Fruit fly (Drosophila melanogaster) whole organism, embryonic: ENCODE data around the gene Ide.

ENCODE experiments used
- Atf6 ChIP-seq: fragments of 200-800 bp; sonication (Bioruptor generic); IDR thresholded peaks from 2 replicates; pipeline ENCODE4 v1.3.6; 2022; ENCODE audit warnings: missing biosample characterization, missing genetic modification characterization
- BEAF-32 ChIP-seq: fragments of 200-800 bp; sonication (Bioruptor generic); optimal IDR thresholded peaks from 3 replicates; lab custom pipeline; 2017; ENCODE audit warnings: missing biosample characterization, missing genetic modification characterization, mild to moderate bottlenecking, moderate library complexity, missing genetic modification reagents
- Blimp-1 ChIP-seq: fragments of 200-800 bp; sonication (Bioruptor generic); optimal IDR thresholded peaks from 3 replicates; lab custom pipeline; 2018; ENCODE audit warnings: missing biosample characterization, missing genetic modification characterization, mild to moderate bottlenecking, moderate library complexity, missing genetic modification reagents
- CG10565 ChIP-seq: fragments of 200-800 bp; sonication (Bioruptor generic); optimal IDR thresholded peaks from 3 replicates; lab custom pipeline; 2016; ENCODE audit warnings: missing biosample characterization, mild to moderate bottlenecking, missing genetic modification characterization
- CG13287 ChIP-seq: fragments of 200-800 bp; sonication (Bioruptor generic); IDR thresholded peaks from 2 replicates; pipeline ENCODE4 v1.3.6; 2022; ENCODE audit warnings: missing biosample characterization, missing genetic modification characterization; ENCODE audit not compliant: partially characterized antibody
- CG15269 ChIP-seq: fragments of 200-800 bp; sonication (Bioruptor generic); optimal IDR thresholded peaks from 2 replicates; lab custom pipeline; 2018; ENCODE audit warnings: missing biosample characterization, mild to moderate bottlenecking, missing genetic modification characterization, moderate library complexity
- CG15479 ChIP-seq: fragments of 200-800 bp; sonication (Bioruptor generic); optimal IDR thresholded peaks from 3 replicates; lab custom pipeline; 2019; ENCODE audit warnings: missing biosample characterization, mild to moderate bottlenecking, missing genetic modification characterization, moderate library complexity
- CG15601 ChIP-seq: fragments of 200-800 bp; sonication (Bioruptor generic); optimal IDR thresholded peaks from 3 replicates; lab custom pipeline; 2019; ENCODE audit warnings: missing biosample characterization, mild to moderate bottlenecking, missing genetic modification characterization, moderate library complexity
- CG17328 ChIP-seq: fragments of 200-800 bp; sonication (Bioruptor generic); IDR thresholded peaks from 2 replicates; pipeline ENCODE4 v1.3.6; 2022; ENCODE audit warnings: missing biosample characterization, missing genetic modification characterization
- CG17385 ChIP-seq: fragments of 200-800 bp; sonication (Bioruptor generic); optimal IDR thresholded peaks from 3 replicates; lab custom pipeline; 2018; ENCODE audit warnings: missing biosample characterization, mild to moderate bottlenecking, missing genetic modification characterization
- CG1832 ChIP-seq: fragments of 200-800 bp; sonication (Bioruptor generic); optimal IDR thresholded peaks from 2 replicates; lab custom pipeline; 2017; ENCODE audit warnings: missing biosample characterization, mild to moderate bottlenecking, missing genetic modification characterization, inconsistent platforms
- CG2120 ChIP-seq: fragments of 200-800 bp; sonication (Bioruptor generic); optimal IDR thresholded peaks from 3 replicates; lab custom pipeline; 2016; ENCODE audit warnings: missing biosample characterization, missing genetic modification characterization
- CG2199 ChIP-seq: fragments of 200-800 bp; sonication (Bioruptor generic); IDR thresholded peaks from 3 replicates; pipeline ENCODE4 v1.3.6; 2022; ENCODE audit warnings: missing biosample characterization, missing genetic modification characterization
- CG30020 ChIP-seq: fragments of 200-800 bp; optimal IDR thresholded peaks from 2 replicates; lab custom pipeline; 2019; ENCODE audit warnings: missing biosample characterization, mild to moderate bottlenecking, missing genetic modification characterization, moderate library complexity
- CG30403 ChIP-seq: fragments of 200-800 bp; sonication (Bioruptor generic); optimal IDR thresholded peaks from 3 replicates; lab custom pipeline; 2016; ENCODE audit warnings: missing biosample characterization, missing genetic modification characterization
- CG32772 ChIP-seq: fragments of 200-800 bp; sonication (Bioruptor generic); IDR thresholded peaks from 2 replicates; pipeline ENCODE4 v1.3.6; 2022; ENCODE audit warnings: missing biosample characterization, missing genetic modification characterization
- CG4360 ChIP-seq: fragments of 200-800 bp; sonication (Bioruptor generic); IDR thresholded peaks from 2 replicates; pipeline ENCODE4 v1.3.6; 2022; ENCODE audit warnings: missing biosample characterization, missing genetic modification characterization
- CG6689 ChIP-seq: fragments of 200-800 bp; sonication (Bioruptor generic); IDR thresholded peaks from 2 replicates; pipeline ENCODE4 v1.3.6; 2022; ENCODE audit warnings: missing biosample characterization, missing genetic modification characterization
- CG6791 ChIP-seq: fragments of 200-800 bp; sonication (Bioruptor generic); IDR thresholded peaks from 3 replicates; pipeline ENCODE4 v1.3.6; 2022; ENCODE audit warnings: missing biosample characterization, missing genetic modification characterization; ENCODE audit not compliant: partially characterized antibody
- CG7357 ChIP-seq: fragments of 200-800 bp; sonication (Bioruptor generic); IDR thresholded peaks from 3 replicates; pipeline ENCODE4 v1.3.6; 2022; ENCODE audit warnings: missing biosample characterization, missing genetic modification characterization
- CG9797 ChIP-seq: fragments of 200-800 bp; sonication (Bioruptor generic); optimal IDR thresholded peaks from 3 replicates; lab custom pipeline; 2018; ENCODE audit warnings: missing biosample characterization, mild to moderate bottlenecking, missing genetic modification characterization
- Dll ChIP-seq: fragments of 200-800 bp; sonication (Bioruptor generic); IDR thresholded peaks from 4 replicates; pipeline ENCODE4 v1.3.6; 2022; ENCODE audit warnings: missing biosample characterization, missing genetic modification characterization; ENCODE audit not compliant: partially characterized antibody
- Eip74EF ChIP-seq, 2 experiments: fragments of 200-800 bp in 1 of 2; fragments of >200 bp in 1 of 2; sonication (Bioruptor generic) in 1 of 2; optimal IDR thresholded peaks; 2 replicates each; lab custom pipeline; 2017 to 2019; ENCODE audit warnings: missing biosample characterization in 2 of 2, missing genetic modification characterization in 2 of 2, mild to moderate bottlenecking in 1 of 2, moderate library complexity in 1 of 2
- Fer3 ChIP-seq: fragments of 200-800 bp; sonication (Bioruptor generic); optimal IDR thresholded peaks from 2 replicates; lab custom pipeline; 2018; ENCODE audit warnings: missing biosample characterization, mild to moderate bottlenecking, missing genetic modification characterization, moderate library complexity
- HLH4C ChIP-seq: fragments of 200-800 bp; sonication (Bioruptor generic); IDR thresholded peaks from 3 replicates; pipeline ENCODE4 v1.3.6; 2022; ENCODE audit warnings: missing biosample characterization, missing genetic modification characterization; ENCODE audit not compliant: partially characterized antibody
- Lpt ChIP-seq: fragments of >200 bp; optimal IDR thresholded peaks from 2 replicates; lab custom pipeline; 2018; ENCODE audit warnings: missing biosample characterization, missing genetic modification characterization
- Opbp ChIP-seq: fragments of 200-800 bp; sonication (Bioruptor generic); IDR thresholded peaks from 3 replicates; pipeline ENCODE4 v1.3.6; 2022; ENCODE audit warnings: missing biosample characterization, missing genetic modification characterization; ENCODE audit not compliant: partially characterized antibody
- Pdp1 ChIP-seq, 2 experiments: fragments of 200-800 bp; sonication (Bioruptor generic); optimal IDR thresholded peaks; 3 replicates each; lab custom pipeline; 2016; ENCODE audit warnings: missing biosample characterization in 2 of 2, missing genetic modification characterization in 2 of 2, mild to moderate bottlenecking in 1 of 2, moderate library complexity in 1 of 2
- Scr ChIP-seq: fragments of 200-800 bp; sonication (Bioruptor generic); IDR thresholded peaks from 2 replicates; pipeline ENCODE4 v1.3.6; 2022; ENCODE audit warnings: missing biosample characterization, missing genetic modification characterization; ENCODE audit not compliant: partially characterized antibody
- Usf ChIP-seq: fragments of 200-800 bp; sonication (Bioruptor generic); optimal IDR thresholded peaks from 2 replicates; lab custom pipeline; 2017; ENCODE audit warnings: missing genotype, missing biosample characterization, missing genetic modification characterization
- Xbp1 ChIP-seq: fragments of 200-800 bp; sonication (Bioruptor generic); optimal IDR thresholded peaks from 3 replicates; lab custom pipeline; 2016; ENCODE audit warnings: missing biosample characterization, mild to moderate bottlenecking, missing genetic modification characterization
- al ChIP-seq: fragments of 200-800 bp; sonication (Bioruptor generic); IDR thresholded peaks from 2 replicates; pipeline ENCODE4 v1.3.6; 2022; ENCODE audit warnings: missing biosample characterization, missing genetic modification characterization
- br ChIP-seq: fragments of >200 bp; optimal IDR thresholded peaks from 2 replicates; lab custom pipeline; 2017
- danr ChIP-seq: fragments of 200-800 bp; sonication (Bioruptor generic); IDR thresholded peaks from 2 replicates; pipeline ENCODE4 v1.3.6; 2022; ENCODE audit warnings: missing biosample characterization, missing genetic modification characterization
- dimm ChIP-seq: fragments of 200-800 bp; sonication (Bioruptor generic); IDR thresholded peaks from 2 replicates; pipeline ENCODE4 v1.3.6; 2022; ENCODE audit warnings: missing biosample characterization, missing genetic modification characterization
- dysf ChIP-seq: fragments of 200-800 bp; sonication (Bioruptor generic); IDR thresholded peaks from 3 replicates; pipeline ENCODE4 v1.3.6; 2022; ENCODE audit warnings: missing biosample characterization, missing genetic modification characterization
- fu2 ChIP-seq: fragments of 200-800 bp; sonication (Bioruptor generic); optimal IDR thresholded peaks from 2 replicates; lab custom pipeline; 2016; ENCODE audit warnings: missing biosample characterization, missing genetic modification characterization
- jing ChIP-seq: fragments of 200-800 bp; sonication (Bioruptor generic); optimal IDR thresholded peaks from 2 replicates; lab custom pipeline; 2018; ENCODE audit warnings: missing biosample characterization, mild to moderate bottlenecking, missing genetic modification characterization
- nerfin-2 ChIP-seq: fragments of 200-800 bp; sonication (Bioruptor generic); IDR thresholded peaks from 2 replicates; pipeline ENCODE4 v1.3.6; 2022; ENCODE audit warnings: missing biosample characterization, missing genetic modification characterization; ENCODE audit not compliant: partially characterized antibody
- nmo ChIP-seq: fragments of 200-800 bp; sonication (Bioruptor generic); optimal IDR thresholded peaks from 2 replicates; lab custom pipeline; 2018; ENCODE audit warnings: missing biosample characterization, mild to moderate bottlenecking, missing genetic modification characterization, moderate library complexity
- pita ChIP-seq: fragments of 200-800 bp; sonication (Bioruptor generic); optimal IDR thresholded peaks from 2 replicates; lab custom pipeline; 2017; ENCODE audit warnings: missing biosample characterization, mild to moderate bottlenecking, missing genetic modification characterization
- row ChIP-seq: fragments of 200-800 bp; sonication (Bioruptor generic); IDR thresholded peaks from 3 replicates; pipeline ENCODE4 v1.3.6; 2022; ENCODE audit warnings: missing biosample characterization, missing genetic modification characterization
- sens ChIP-seq: fragments of 200-800 bp; sonication (Bioruptor generic); peaks from one replicate; lab custom pipeline; 2016; ENCODE audit warnings: missing biosample characterization, missing genetic modification characterization
- sens-2 ChIP-seq: fragments of 200-800 bp; sonication (Bioruptor generic); IDR thresholded peaks from 2 replicates; pipeline ENCODE4 v1.3.6; 2022; ENCODE audit warnings: missing biosample characterization, missing genetic modification characterization
- sob ChIP-seq: fragments of 200-800 bp; sonication (Bioruptor generic); IDR thresholded peaks from 2 replicates; pipeline ENCODE4 v1.3.6; 2022; ENCODE audit warnings: missing biosample characterization, missing genetic modification characterization
- usp ChIP-seq: fragments of >200 bp; optimal IDR thresholded peaks from 2 replicates; lab custom pipeline; 2017; ENCODE audit warnings: missing biosample characterization, missing genetic modification characterization
- vfl ChIP-seq: fragments of 200-800 bp; sonication (Bioruptor generic); optimal IDR thresholded peaks from 2 replicates; lab custom pipeline; 2016; ENCODE audit warnings: missing biosample characterization, missing genetic modification characterization
- vvl ChIP-seq: fragments of 200-800 bp; sonication (Bioruptor generic); IDR thresholded peaks from 2 replicates; pipeline ENCODE4 v1.3.6; 2022; ENCODE audit warnings: missing biosample characterization, missing genetic modification characterization

Ide gene

dm6 chr3L:20401026-20401912 lies 25.6 kb upstream of the Ide start, which contains the start of gene trbl (continued):
- TF ChIP-seq CG17328 (no peak), CG13287 (GFP tag; lab: Robert Waterston, UW) (peak; percentile 70), usp (GFP tag; lab: Kevin White, UChicago) (no peak), nerfin-2 (peak; percentile 75; the same call in 1 of the 2 replicates), CG6791 (GFP tag; lab: Robert Waterston, UW) (peak; percentile 97), Pdp1 (GFP tag; optimal IDR thresholded peaks at IDR 0.05; lab: Kevin White, UChicago) (no peak), Fer3 (no peak), CG9797 (GFP tag; lab: Kevin White, UChicago) (peak; percentile 86), Opbp (GFP tag; lab: Robert Waterston, UW) (peak; percentile 86; the same call in 2 of the 3 replicates), sob (GFP tag; lab: Robert Waterston, UW) (no peak), CG2199 (GFP tag; lab: Robert Waterston, UW) (peak; percentile 79; the same call in 1 of the 3 replicates), CG30403 (no peak), CG15601 (no peak), Eip74EF (GFP tag; optimal IDR thresholded peaks at IDR 0.05; lab: Kevin White, UChicago) (peak in 1 of 2 experiments; percentile 67), dimm (GFP tag; lab: Robert Waterston, UW) (no peak), nmo (GFP tag; lab: Kevin White, UChicago) (peak; percentile 82), Atf6 (GFP tag; lab: Robert Waterston, UW) (peak; percentile 51), CG1832 (GFP tag; lab: Kevin White, UChicago) (peak; percentile 97), CG15269 (tag; lab: Kevin White, UChicago) (peak; percentile 27), dysf (GFP tag; lab: Robert Waterston, UW) (no peak), BEAF-32 (GFP tag; lab: Kevin White, UChicago) (peak; percentile 5), sens (GFP tag; lab: Kevin White, UChicago) (peak; percentile 34), row (GFP tag; lab: Robert Waterston, UW) (peak; percentile 9; the same call in 1 of the 3 replicates), Xbp1 (no peak), Blimp-1 (no peak), br (no peak), CG17385 (peak; percentile 91), sens-2 (GFP tag; lab: Robert Waterston, UW) (no peak), HLH4C (peak; percentile 73), CG15479 (GFP tag; lab: Kevin White, UChicago) (peak; percentile 75), CG7357 (no peak), CG32772 (no peak), fu2 (no peak), CG10565 (no peak), Scr (peak; percentile 57), CG2120 (no peak), CG6689 (GFP tag; lab: Robert Waterston, UW) (no peak), pita (GFP tag; lab: Kevin White, UChicago) (no peak), CG30020 (tag; lab: Kevin White, UChicago) (peak; percentile 20), Lpt (GFP tag; lab: Kevin White, UChicago) (no peak), al (GFP tag; lab: Robert Waterston, UW) (no peak), CG4360 (no peak), danr (GFP tag; lab: Robert Waterston, UW) (no peak), jing (GFP tag; lab: Kevin White, UChicago) (no peak), Dll (GFP tag; lab: Robert Waterston, UW) (0 out of 4 replicates have a peak, but pooled peaks have one; percentile 52), vvl (GFP tag; lab: Robert Waterston, UW) (peak; percentile 56; the same call in 1 of the 2 replicates), vfl (no peak), Usf (GFP tag; lab: Kevin White, UChicago) (no peak)
